Worm (Caenorhabditis elegans) whole organism, L4/young adult: ENCODE results near the gene gst-8.
"Not testable (repeated sequence)": the region's sequence is repeated elsewhere in the genome, so short reads cannot be mapped to it uniquely, and the experiment has no call there.

Experiments used
- dao-5 ChIP-seq: sonication (generic microtip); optimal IDR thresholded peaks from 2 replicates; lab custom pipeline; 2016; ENCODE audit warnings: missing genotype, missing genetic modification characterization, moderate library complexity, missing compliant biosample characterization
- him-1 ChIP-seq: sonication (generic microtip); optimal IDR thresholded peaks from 2 replicates; lab custom pipeline; 2016; ENCODE audit warnings: missing genotype, missing genetic modification reagents, missing genetic modification characterization, missing compliant biosample characterization

- TF ChIP-seq him-1; dao-5 (tag; lab: Kevin White, UChicago): not testable (repeated sequence)
These were observed 23.3 kb upstream of the gst-8 start, which contains the start of the genes nspd-5 and F11G11.4 for ce11 chrII:4860260-4860659.
